2 fruit fly cellular contexts compared by ENCODE assay signal in genomic region chrX:16285186-16285585, dm6.
TF ChIP-seq lines count a peak whose summit lies in the region.

No protein-coding gene starts in this region.

TF ChIP-seq in whole organism, embryonic, 481 proteins besides CTCF, POLR2A, EP300 and RAD21 (continued from another document and continues in another):
- TF ChIP-seq Hmr (GFP tag; optimal IDR thresholded peaks at IDR 0.05; lab: Kevin White, UChicago) = peak; percentile 40
- TF ChIP-seq CG13424 (tag; optimal IDR thresholded peaks at IDR 0.05; lab: Kevin White, UChicago) = peak; percentile 37
- peak; percentile 51 for TF ChIP-seq CG11504 (tag; optimal IDR thresholded peaks at IDR 0.05; lab: Kevin White, UChicago)
- 0 out of 2 replicates have a peak, but pooled peaks have one; percentile 25 for TF ChIP-seq Rfx (GFP tag; IDR thresholded peaks at IDR 0.05; lab: Robert Waterston, UW)
- peak; percentile 9 for TF ChIP-seq CG3281 (GFP tag; optimal IDR thresholded peaks at IDR 0.05; lab: Kevin White, UChicago)
- TF ChIP-seq CG7556 (GFP tag; optimal IDR thresholded peaks at IDR 0.05; lab: Kevin White, UChicago) = peak; percentile 34
- no peak for TF ChIP-seq CG8290 (GFP tag; optimal IDR thresholded peaks at IDR 0.05; lab: Kevin White, UChicago)
- no peak for TF ChIP-seq CG8290 (tag; optimal IDR thresholded peaks at IDR 0.05; lab: Kevin White, UChicago)
- peak; percentile 38 for TF ChIP-seq Fer3 (tag; optimal IDR thresholded peaks at IDR 0.05; lab: Kevin White, UChicago)
- TF ChIP-seq CG4424 (GFP tag; optimal IDR thresholded peaks at IDR 0.05; lab: Kevin White, UChicago) = peak; percentile 32
- no peak for TF ChIP-seq hkb (optimal IDR thresholded peaks at IDR 0.05; lab: Kevin White, UChicago)
- 0 out of 2 replicates have a peak, but pooled peaks have one; percentile 28 for TF ChIP-seq hkb (GFP tag; IDR thresholded peaks at IDR 0.05; lab: Robert Waterston, UW)
- TF ChIP-seq CG12659 (GFP tag; optimal IDR thresholded peaks at IDR 0.05; lab: Kevin White, UChicago) = peak; percentile 6
- peak; percentile 36 for TF ChIP-seq CG7839 (tag; optimal IDR thresholded peaks at IDR 0.05; lab: Kevin White, UChicago)
- peak; percentile 39 for TF ChIP-seq CG2120 (GFP tag; optimal IDR thresholded peaks at IDR 0.05; lab: Kevin White, UChicago)
- peak; percentile 50 for TF ChIP-seq CG2712 (tag; optimal IDR thresholded peaks at IDR 0.05; lab: Kevin White, UChicago)
- 0 out of 2 replicates have a peak, but pooled peaks have one; percentile 37 for TF ChIP-seq Atf6 (GFP tag; IDR thresholded peaks at IDR 0.05; lab: Robert Waterston, UW)
- 0 out of 2 replicates have a peak, but pooled peaks have one; percentile 9 for TF ChIP-seq esg (GFP tag; conservative IDR thresholded peaks at IDR 0.05; lab: Robert Waterston, UW)
- TF ChIP-seq CG31441 (GFP tag; IDR thresholded peaks at IDR 0.05; lab: Robert Waterston, UW) = peak; percentile 41
- peak; percentile 36 for TF ChIP-seq PHDP (tag; optimal IDR thresholded peaks at IDR 0.05; lab: Kevin White, UChicago)
- TF ChIP-seq gem (tag; optimal IDR thresholded peaks at IDR 0.05; lab: Kevin White, UChicago) = peak; percentile 65
- TF ChIP-seq CG8359 (GFP tag; optimal IDR thresholded peaks at IDR 0.05; lab: Kevin White, UChicago; ENCODE audit: borderline replicate concordance) = no peak
- TF ChIP-seq B-H1 (GFP tag; IDR thresholded peaks at IDR 0.05; lab: Robert Waterston, UW) = 0 out of 3 replicates have a peak, but pooled peaks have one; percentile 15
- peak; percentile 14 for TF ChIP-seq CG17829 (tag; optimal IDR thresholded peaks at IDR 0.05; lab: Kevin White, UChicago)
- TF ChIP-seq ind (GFP tag; optimal IDR thresholded peaks at IDR 0.05; lab: Kevin White, UChicago) = peak; percentile 2
- TF ChIP-seq CG10366 (GFP tag; IDR thresholded peaks at IDR 0.05; lab: Robert Waterston, UW) = peak; percentile 14; the same call in 1 of the 2 replicates
- no peak for TF ChIP-seq CG9215 (GFP tag; IDR thresholded peaks at IDR 0.05; lab: Robert Waterston, UW)
- peak; percentile 16 for TF ChIP-seq Hsf (GFP tag; optimal IDR thresholded peaks at IDR 0.05; lab: Kevin White, UChicago)
- peak; percentile 70 for TF ChIP-seq sens (GFP tag; lab: Kevin White, UChicago)
- peak; percentile 5 for TF ChIP-seq trem (tag; optimal IDR thresholded peaks at IDR 0.05; lab: Kevin White, UChicago)
- 0 out of 2 replicates have a peak, but pooled peaks have one; percentile 28 for TF ChIP-seq ranshi (GFP tag; IDR thresholded peaks at IDR 0.05; lab: Robert Waterston, UW)
- no peak for TF ChIP-seq CG6175 (GFP tag; IDR thresholded peaks at IDR 0.05; lab: Robert Waterston, UW)
- TF ChIP-seq dysf (GFP tag; IDR thresholded peaks at IDR 0.05; lab: Robert Waterston, UW) = 0 out of 3 replicates have a peak, but pooled peaks have one; percentile 13
- TF ChIP-seq CG6689 (GFP tag; IDR thresholded peaks at IDR 0.05; lab: Robert Waterston, UW) = no peak
- TF ChIP-seq MESR4 (GFP tag; optimal IDR thresholded peaks at IDR 0.05; lab: Kevin White, UChicago) = no peak
- peak; percentile 1 for TF ChIP-seq Sox100B (GFP tag; optimal IDR thresholded peaks at IDR 0.05; lab: Kevin White, UChicago)
- TF ChIP-seq CG12391 (tag; optimal IDR thresholded peaks at IDR 0.05; lab: Kevin White, UChicago) = peak; percentile 42
- peak; percentile 28 for TF ChIP-seq CG30403 (GFP tag; optimal IDR thresholded peaks at IDR 0.05; lab: Kevin White, UChicago)
- peak; percentile 29 for TF ChIP-seq CG17385 (GFP tag; optimal IDR thresholded peaks at IDR 0.05; lab: Kevin White, UChicago)
- TF ChIP-seq cwo (GFP tag; optimal IDR thresholded peaks at IDR 0.05; lab: Kevin White, UChicago) = no peak
- peak; percentile 10 for TF ChIP-seq CG12299 (tag; optimal IDR thresholded peaks at IDR 0.05; lab: Kevin White, UChicago)
- peak; percentile 24 for TF ChIP-seq lilli (GFP tag; optimal IDR thresholded peaks at IDR 0.05; lab: Kevin White, UChicago)
- TF ChIP-seq pan (optimal IDR thresholded peaks at IDR 0.05; lab: Kevin White, UChicago) = no peak
- TF ChIP-seq pan (GFP tag; optimal IDR thresholded peaks at IDR 0.05 in 1 of 2, IDR thresholded peaks at IDR 0.05 in 1 of 2) = peak in 1 of 2 experiments; percentile 19
- TF ChIP-seq phol (tag; optimal IDR thresholded peaks at IDR 0.05; lab: Kevin White, UChicago) = peak; percentile 25
- TF ChIP-seq CG11456 (GFP tag; IDR thresholded peaks at IDR 0.05; lab: Robert Waterston, UW) = 0 out of 3 replicates have a peak, but pooled peaks have one; percentile 5
- TF ChIP-seq CG10267 (tag; optimal IDR thresholded peaks at IDR 0.05; lab: Kevin White, UChicago) = peak; percentile 14
- no peak for TF ChIP-seq wdn (GFP tag; IDR thresholded peaks at IDR 0.05; lab: Robert Waterston, UW)
- peak; percentile 47 for TF ChIP-seq Fer1 (GFP tag; optimal IDR thresholded peaks at IDR 0.05; lab: Kevin White, UChicago)
- no peak for TF ChIP-seq zf30C (GFP tag; optimal IDR thresholded peaks at IDR 0.05; lab: Kevin White, UChicago)
- TF ChIP-seq lmd (GFP tag; IDR thresholded peaks at IDR 0.05; lab: Robert Waterston, UW) = peak; percentile 14; the same call in 1 of the 2 replicates
- peak in 1 of 2 experiments; percentile 35 for TF ChIP-seq Hr51 (GFP tag; optimal IDR thresholded peaks at IDR 0.05; lab: Kevin White, UChicago)
- TF ChIP-seq Jarid2 (GFP tag; optimal IDR thresholded peaks at IDR 0.05; lab: Kevin White, UChicago) = no peak
- peak; percentile 14 for TF ChIP-seq CG13296 (GFP tag; optimal IDR thresholded peaks at IDR 0.05; lab: Kevin White, UChicago)
- peak; percentile 48 for TF ChIP-seq lab (GFP tag; optimal IDR thresholded peaks at IDR 0.05; lab: Kevin White, UChicago)
- TF ChIP-seq CG12104 (GFP tag; optimal IDR thresholded peaks at IDR 0.05; lab: Kevin White, UChicago) = peak; percentile 6
- no peak for TF ChIP-seq otp (GFP tag; IDR thresholded peaks at IDR 0.05; lab: Robert Waterston, UW)
- peak; percentile 50 for TF ChIP-seq unpg (GFP tag; optimal IDR thresholded peaks at IDR 0.05; lab: Kevin White, UChicago)
- peak; percentile 24 for TF ChIP-seq Meics (GFP tag; optimal IDR thresholded peaks at IDR 0.05; lab: Kevin White, UChicago)
- TF ChIP-seq Oli (tag; optimal IDR thresholded peaks at IDR 0.05; lab: Kevin White, UChicago) = no peak
- peak; percentile 19; the same call in 1 of the 2 replicates for TF ChIP-seq CG32532 (GFP tag; IDR thresholded peaks at IDR 0.05; lab: Robert Waterston, UW)
- TF ChIP-seq Ada2b (GFP tag; IDR thresholded peaks at IDR 0.05; lab: Robert Waterston, UW) = 0 out of 2 replicates have a peak, but pooled peaks have one; percentile 21
- no peak for TF ChIP-seq wor (GFP tag; IDR thresholded peaks at IDR 0.05; lab: Robert Waterston, UW)

TF ChIP-seq in whole organism, prepupa, 60 proteins besides CTCF, POLR2A, EP300 and RAD21 (continued from another document):
- no peak for TF ChIP-seq CG4318 (GFP tag; optimal IDR thresholded peaks at IDR 0.05; lab: Kevin White, UChicago)
- TF ChIP-seq Gug (GFP tag; IDR thresholded peaks at IDR 0.05; lab: Robert Waterston, UW) = no peak
- TF ChIP-seq CG31627 (GFP tag; optimal IDR thresholded peaks at IDR 0.05; lab: Kevin White, UChicago) = peak; percentile 19
- no peak for TF ChIP-seq Sox15 (GFP tag; optimal IDR thresholded peaks at IDR 0.05; lab: Kevin White, UChicago)
- no peak for TF ChIP-seq Ets21C (GFP tag; optimal IDR thresholded peaks at IDR 0.05; lab: Kevin White, UChicago)
- TF ChIP-seq Met (GFP tag; optimal IDR thresholded peaks at IDR 0.05; lab: Kevin White, UChicago) = peak; percentile 43
- TF ChIP-seq CG6276 (GFP tag; optimal IDR thresholded peaks at IDR 0.05; lab: Kevin White, UChicago) = no peak
